Fruit fly (Drosophila melanogaster): ENCODE results near the gene LeuRS.

Gene LeuRS

DNA sequence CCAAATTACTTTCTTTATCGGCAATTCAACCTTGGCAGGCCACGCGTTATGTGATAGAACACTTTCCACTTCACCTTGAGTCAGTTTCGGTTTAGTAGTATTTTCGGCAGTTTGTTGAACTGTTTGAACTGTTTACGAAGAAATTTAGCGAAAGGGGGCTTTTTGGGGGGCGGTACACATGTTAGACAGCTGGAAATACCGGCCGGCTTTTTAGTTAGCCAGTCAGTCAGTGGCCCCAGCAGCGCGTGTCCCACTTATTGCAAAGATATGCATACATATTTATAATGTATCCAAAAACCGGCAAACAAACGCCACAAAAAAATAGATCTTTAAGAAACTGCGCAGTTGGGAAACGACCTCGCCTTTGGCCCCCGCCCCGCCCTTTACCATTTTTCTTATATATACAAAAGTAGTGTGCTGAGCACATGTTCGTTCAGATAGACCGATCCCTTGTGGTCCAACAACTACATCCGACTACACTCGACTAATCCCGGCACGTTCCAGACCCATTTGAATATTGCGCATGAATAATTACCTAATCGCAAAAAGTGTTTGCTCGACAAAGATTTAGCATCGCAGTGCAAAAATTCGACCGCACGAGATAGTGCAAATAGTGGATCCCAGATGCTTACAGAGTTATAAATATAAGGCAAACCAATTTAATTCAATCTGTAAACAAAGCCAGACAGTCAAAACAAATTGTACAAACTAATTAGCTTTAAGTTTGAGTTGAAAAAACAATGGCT lies 34.6 kb downstream of the LeuRS start (continued):
- TF ChIP-seq sug (tag; optimal IDR thresholded peaks at IDR 0.05) (peak; percentile 43), slp2 (GFP tag; optimal IDR thresholded peaks at IDR 0.05) (no peak), Elba2 (GFP tag; optimal IDR thresholded peaks at IDR 0.05) (no peak), CG6813 (GFP tag; optimal IDR thresholded peaks at IDR 0.05) (no peak), grn (GFP tag; optimal IDR thresholded peaks at IDR 0.05) (no peak), CG5953 (GFP tag; IDR thresholded peaks at IDR 0.05) (no peak), da (GFP tag; optimal IDR thresholded peaks at IDR 0.05) (no peak), gcm (GFP tag; optimal IDR thresholded peaks at IDR 0.05) (no peak), Hr39 (optimal IDR thresholded peaks at IDR 0.05) (no peak), CG9932 (GFP tag; IDR thresholded peaks at IDR 0.05) (0 out of 2 replicates have a peak, but pooled peaks have one; percentile 3), CG33213 (GFP tag; optimal IDR thresholded peaks at IDR 0.05) (no peak), CG17385 (GFP tag; optimal IDR thresholded peaks at IDR 0.05) (no peak), usp (GFP tag; optimal IDR thresholded peaks at IDR 0.05) (no peak), CG15011 (GFP tag; optimal IDR thresholded peaks at IDR 0.05) (no peak), esg (GFP tag; conservative IDR thresholded peaks at IDR 0.05) (no peak), CG10366 (GFP tag; IDR thresholded peaks at IDR 0.05) (no peak), CG3726 (GFP tag; IDR thresholded peaks at IDR 0.05) (no peak), pzg (GFP tag; optimal IDR thresholded peaks at IDR 0.05) (no peak), ham (GFP tag; IDR thresholded peaks at IDR 0.05) (no peak), Doc2 (GFP tag; IDR thresholded peaks at IDR 0.05) (no peak), Scr (GFP tag; IDR thresholded peaks at IDR 0.05; ENCODE audit: partially characterized antibody) (no peak), amos (GFP tag; IDR thresholded peaks at IDR 0.05; ENCODE audit: partially characterized antibody) (0 out of 2 replicates have a peak, but pooled peaks have one; percentile 20), CG7556 (GFP tag; optimal IDR thresholded peaks at IDR 0.05) (no peak), chif (GFP tag; optimal IDR thresholded peaks at IDR 0.05) (no peak), CG12104 (GFP tag; optimal IDR thresholded peaks at IDR 0.05) (no peak), Sry-β (GFP tag; optimal IDR thresholded peaks at IDR 0.05) (no peak), CG14441 (GFP tag; IDR thresholded peaks at IDR 0.05) (no peak), CG8944 (GFP tag; optimal IDR thresholded peaks at IDR 0.05) (no peak), psq (GFP tag; optimal IDR thresholded peaks at IDR 0.05) (no peak), Sox102F (GFP tag; optimal IDR thresholded peaks at IDR 0.05) (no peak), sna (GFP tag; IDR thresholded peaks at IDR 0.05; ENCODE audit: partially characterized antibody) (no peak), CG17328 (GFP tag; IDR thresholded peaks at IDR 0.05) (no peak), rib (GFP tag; IDR thresholded peaks at IDR 0.05) (peak; percentile 49), dm (GFP tag; optimal IDR thresholded peaks at IDR 0.05) (no peak), pros (GFP tag; optimal IDR thresholded peaks at IDR 0.05) (no peak), HHEX (GFP tag; optimal IDR thresholded peaks at IDR 0.05) (no peak), CG7357 (GFP tag; IDR thresholded peaks at IDR 0.05) (no peak), CG9437 (GFP tag; optimal IDR thresholded peaks at IDR 0.05) (no peak), tna (GFP tag; IDR thresholded peaks at IDR 0.05; ENCODE audit: partially characterized antibody) (0 out of 2 replicates have a peak, but pooled peaks have one; percentile 31), seq (GFP tag; IDR thresholded peaks at IDR 0.05) (no peak), fd3F (GFP tag; optimal IDR thresholded peaks at IDR 0.05) (no peak), nerfin-2 (GFP tag; IDR thresholded peaks at IDR 0.05; ENCODE audit: partially characterized antibody) (no peak), CG13123 (GFP tag; optimal IDR thresholded peaks at IDR 0.05) (no peak), ro (GFP tag; IDR thresholded peaks at IDR 0.05) (no peak), vvl (GFP tag; IDR thresholded peaks at IDR 0.05) (peak; percentile 33; the same call in 1 of the 2 replicates), CG1024 (GFP tag; IDR thresholded peaks at IDR 0.05) (no peak), ttk (GFP tag; IDR thresholded peaks at IDR 0.05) (no peak), twi (tag; optimal IDR thresholded peaks at IDR 0.05) (peak; percentile 86), Stat92E (GFP tag; optimal IDR thresholded peaks at IDR 0.05) (no peak), peb (GFP tag; IDR thresholded peaks at IDR 0.05) (no peak), sens-2 (GFP tag; IDR thresholded peaks at IDR 0.05) (no peak)
